Fruit fly (Drosophila melanogaster): ENCODE results near the gene CG3528.

The CG3528 gene

dm6 chr2L:2470585-2470984 lies 47.3 kb downstream of the CG3528 start:
- TF ChIP-seq noc (tag; optimal IDR thresholded peaks at IDR 0.05), result no peak

dm6 chr2L:2467722-2468372 lies 50.0 kb downstream of the CG3528 start:
- TF ChIP-seq noc (tag; optimal IDR thresholded peaks at IDR 0.05), result peak; percentile 8
